Worm (Caenorhabditis elegans): ENCODE data around the gene rsu-1.

DNA sequence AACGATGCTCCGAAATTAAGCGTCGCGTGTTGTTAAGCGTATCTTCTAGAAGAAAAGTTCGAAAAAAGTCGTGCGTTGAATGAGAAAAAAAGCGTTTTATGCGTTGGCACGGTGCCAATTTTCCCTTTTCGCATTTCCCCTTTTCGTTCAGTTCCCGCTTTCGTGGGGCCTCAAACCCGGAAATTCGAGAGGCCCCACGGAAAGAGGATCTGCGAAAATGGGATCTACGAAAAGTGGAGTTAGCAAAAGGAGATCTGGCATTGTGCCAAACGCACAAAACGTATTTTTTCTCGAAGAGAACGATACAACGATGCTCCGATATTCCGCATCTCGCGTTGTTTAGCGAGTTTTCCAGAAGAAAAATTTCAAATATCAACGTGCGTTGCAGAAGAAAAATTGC lies 28.0 kb downstream of the rsu-1 start:
- TF ChIP-seq snpc-4 (tag; optimal IDR thresholded peaks at IDR 0.05) (no peak), unc-39 (tag; optimal IDR thresholded peaks at IDR 0.05) (no peak), tbx-2 (tag; optimal IDR thresholded peaks at IDR 0.05) (no peak), lin-39 (tag; optimal IDR thresholded peaks at IDR 0.05) (no peak), mdl-1 (tag; optimal IDR thresholded peaks at IDR 0.05) (no peak), jun-1 (tag; optimal IDR thresholded peaks at IDR 0.05) (peak; percentile 3), egl-5 (tag; optimal IDR thresholded peaks at IDR 0.05) (no peak), pqm-1 (tag; optimal IDR thresholded peaks at IDR 0.05) (no peak), egl-27 (tag; optimal IDR thresholded peaks at IDR 0.05) (no peak), ztf-11 (tag; optimal IDR thresholded peaks at IDR 0.05) (no peak), ceh-28 (tag; optimal IDR thresholded peaks at IDR 0.05) (no peak), nhr-12 (tag; optimal IDR thresholded peaks at IDR 0.05) (no peak)
